Worm (Caenorhabditis elegans) whole organism, L4/young adult: ENCODE results near the gene del-9.

Experiments
- W03F9.2 ChIP-seq: fragments of 150-350 bp; optimal IDR thresholded peaks from 2 replicates; lab custom pipeline; 2014; ENCODE audit warnings: missing biosample characterization, missing genetic modification characterization
- dao-5 ChIP-seq: sonication (generic microtip); optimal IDR thresholded peaks from 2 replicates; lab custom pipeline; 2016; ENCODE audit warnings: missing genotype, missing genetic modification characterization, moderate library complexity, missing compliant biosample characterization
- him-1 ChIP-seq: sonication (generic microtip); optimal IDR thresholded peaks from 2 replicates; lab custom pipeline; 2016; ENCODE audit warnings: missing genotype, missing genetic modification reagents, missing genetic modification characterization, missing compliant biosample characterization

DNA sequence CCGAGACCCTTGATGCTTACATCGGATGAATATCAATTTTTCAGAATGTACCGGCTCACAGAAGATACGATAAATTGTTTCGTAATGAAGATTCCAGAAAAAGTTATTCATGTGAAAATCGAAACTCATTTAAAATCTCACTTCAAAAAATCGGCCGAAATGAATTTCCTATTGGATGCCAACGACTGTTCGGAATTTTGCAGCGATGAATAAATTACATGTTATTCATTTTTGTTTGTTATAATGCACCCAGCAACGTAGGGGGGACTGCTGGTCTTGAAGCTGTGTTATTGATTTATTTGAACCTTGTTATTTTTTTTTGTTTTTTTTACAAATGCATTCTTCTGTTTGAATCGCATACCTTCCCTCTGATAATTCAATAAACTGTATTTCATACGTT, 50.3 kb downstream of the del-9 start:
- no peak for TF ChIP-seq him-1 (tag; lab: Kevin White, UChicago)
- TF ChIP-seq W03F9.2 (tag; lab: Kevin White, UChicago), result no peak
- TF ChIP-seq dao-5 (tag; lab: Kevin White, UChicago), result no peak
